Worm (Caenorhabditis elegans): ENCODE data around the gene ZK1058.3.

ZK1058.3 gene

ce11 chrIII:3969133-3969532, 50.5 kb downstream of the ZK1058.3 start:
- TF ChIP-seq lsy-2 (tag; optimal IDR thresholded peaks at IDR 0.05) (no peak), mep-1 (tag; optimal IDR thresholded peaks at IDR 0.05) (no peak), daf-8 (GFP tag; IDR thresholded peaks at IDR 0.05) (no peak), lin-29 (GFP tag; IDR thresholded peaks at IDR 0.05) (no peak), unc-62 (GFP tag; optimal IDR thresholded peaks at IDR 0.05 in 1 of 2) (peak in 1 of 2 experiments; percentile 91), unc-62 (tag; optimal IDR thresholded peaks at IDR 0.05) (no peak)

Measured in whole organism, L4 larva.